Fruit fly (Drosophila melanogaster): ENCODE data around the gene CG4619.
A peak's percentile ranks its signal among the peaks of the same experiment; 100 is the strongest.

Gene CG4619

DNA sequence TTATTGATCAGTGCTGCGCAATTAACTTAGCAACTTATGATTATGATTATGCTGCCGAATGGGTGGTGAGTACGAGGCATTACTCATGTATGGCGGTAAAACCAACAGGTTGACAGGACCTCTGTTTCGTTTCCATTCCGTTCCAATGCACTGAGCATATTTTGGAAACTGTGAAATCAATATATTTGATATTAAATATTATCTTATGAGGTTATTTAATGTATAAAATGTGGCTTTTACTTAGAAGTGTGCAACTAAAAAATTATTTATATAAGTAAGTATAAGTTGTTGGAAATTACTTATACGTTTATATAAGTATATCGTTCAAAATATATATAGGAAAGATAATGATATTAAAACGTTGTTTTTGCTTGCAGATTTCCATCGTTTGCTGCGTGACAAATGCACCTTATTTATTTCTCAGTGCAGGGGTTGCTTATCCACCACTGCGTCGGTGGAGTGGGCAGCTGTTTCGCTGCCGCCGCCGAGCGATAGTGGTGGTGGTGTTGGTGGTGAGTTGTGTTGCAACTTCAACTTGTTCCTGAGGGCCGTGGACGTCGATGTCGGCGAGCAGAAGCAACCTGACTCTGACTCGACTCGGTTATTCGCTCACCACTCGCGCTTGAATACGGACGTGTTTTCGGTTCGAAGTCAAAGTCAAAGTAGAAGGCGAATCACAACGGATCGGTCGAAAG, 45.6 kb downstream of the CG4619 start, which contains the start of gene bib (continued):
- TF ChIP-seq CG14860 (GFP tag; IDR thresholded peaks at IDR 0.05; ENCODE audit: partially characterized antibody) (no peak), CG9797 (GFP tag; optimal IDR thresholded peaks at IDR 0.05) (peak; percentile 32), cwo (GFP tag; optimal IDR thresholded peaks at IDR 0.05) (peak; percentile 80), ro (GFP tag; IDR thresholded peaks at IDR 0.05) (no peak; the same call in 1 of the 2 replicates), Meics (GFP tag; optimal IDR thresholded peaks at IDR 0.05) (peak; percentile 82), so (GFP tag; IDR thresholded peaks at IDR 0.05) (peak; percentile 62; the same call in 1 of the 3 replicates), Opbp (GFP tag; IDR thresholded peaks at IDR 0.05; ENCODE audit: partially characterized antibody) (peak; percentile 49; the same call in 2 of the 3 replicates), dysf (GFP tag; IDR thresholded peaks at IDR 0.05) (peak; percentile 77), CG10431 (GFP tag; optimal IDR thresholded peaks at IDR 0.05) (peak; percentile 85), CHES-1-like (GFP tag; optimal IDR thresholded peaks at IDR 0.05) (peak; percentile 21), CG32767 (GFP tag; IDR thresholded peaks at IDR 0.05) (peak; percentile 59), shn (GFP tag; optimal IDR thresholded peaks at IDR 0.05) (no peak), Pdp1 (GFP tag; optimal IDR thresholded peaks at IDR 0.05) (peak; percentile 14 to 57), ERR (GFP tag; optimal IDR thresholded peaks at IDR 0.05) (no peak), CG4820 (GFP tag; optimal IDR thresholded peaks at IDR 0.05) (peak; percentile 69), CG10321 (GFP tag; IDR thresholded peaks at IDR 0.05) (no peak), CG14965 (GFP tag; optimal IDR thresholded peaks at IDR 0.05; ENCODE audit: borderline replicate concordance) (no peak), zfh2 (GFP tag; optimal IDR thresholded peaks at IDR 0.05) (no peak), TFAM (GFP tag; optimal IDR thresholded peaks at IDR 0.05) (peak; percentile 48), CG1603 (tag; optimal IDR thresholded peaks at IDR 0.05) (peak; percentile 37), zen2 (GFP tag; IDR thresholded peaks at IDR 0.05; ENCODE audit: partially characterized antibody) (peak; percentile 30; the same call in 1 of the 3 replicates), mld (GFP tag; IDR thresholded peaks at IDR 0.05; ENCODE audit: partially characterized antibody) (no peak), chm (GFP tag; IDR thresholded peaks at IDR 0.05) (peak; percentile 85), CG6791 (GFP tag; IDR thresholded peaks at IDR 0.05; ENCODE audit: partially characterized antibody) (peak; percentile 43; the same call in 1 of the 3 replicates), lbe (GFP tag; optimal IDR thresholded peaks at IDR 0.05) (peak; percentile 82), CG13287 (GFP tag; IDR thresholded peaks at IDR 0.05; ENCODE audit: partially characterized antibody) (no peak), Rx (GFP tag; IDR thresholded peaks at IDR 0.05) (no peak), gfzf (GFP tag; optimal IDR thresholded peaks at IDR 0.05) (no peak), CG18476 (GFP tag; optimal IDR thresholded peaks at IDR 0.05) (peak; percentile 61), slp2 (GFP tag; optimal IDR thresholded peaks at IDR 0.05) (no peak), sens-2 (GFP tag; IDR thresholded peaks at IDR 0.05) (peak; percentile 42; the same call in 1 of the 2 replicates), CG2712 (tag; optimal IDR thresholded peaks at IDR 0.05) (peak; percentile 95), CG8290 (GFP tag; optimal IDR thresholded peaks at IDR 0.05) (peak; percentile 82), CG8290 (tag; optimal IDR thresholded peaks at IDR 0.05) (peak; percentile 22 to 89), CG5953 (GFP tag; IDR thresholded peaks at IDR 0.05) (0 out of 2 replicates have a peak, but pooled peaks have one; percentile 51), gce (GFP tag; IDR thresholded peaks at IDR 0.05) (no peak; the same call in 2 of the 3 replicates), CG16779 (GFP tag; IDR thresholded peaks at IDR 0.05) (0 out of 2 replicates have a peak, but pooled peaks have one; percentile 42), CG31388 (GFP tag; optimal IDR thresholded peaks at IDR 0.05) (peak; percentile 32), Oli (tag; optimal IDR thresholded peaks at IDR 0.05) (peak; percentile 84), crp (GFP tag; optimal IDR thresholded peaks at IDR 0.05) (peak in 1 of 2 experiments; percentile 38), hbn (GFP tag; IDR thresholded peaks at IDR 0.05; ENCODE audit: partially characterized antibody) (no peak), CG1529 (GFP tag; optimal IDR thresholded peaks at IDR 0.05) (peak; percentile 80), schlank (tag; optimal IDR thresholded peaks at IDR 0.05) (no peak), Aef1 (GFP tag; IDR thresholded peaks at IDR 0.05) (peak; percentile 44), btn (GFP tag; optimal IDR thresholded peaks at IDR 0.05) (no peak), wor (GFP tag; IDR thresholded peaks at IDR 0.05) (peak; percentile 40; the same call in 1 of the 2 replicates), lab (GFP tag; optimal IDR thresholded peaks at IDR 0.05) (peak; percentile 88), CG12071 (GFP tag; optimal IDR thresholded peaks at IDR 0.05) (no peak)
